Fruit fly (Drosophila melanogaster): ENCODE data around the gene Nnf1b.

- no peak for TF ChIP-seq Myc (optimal IDR thresholded peaks at IDR 0.05)
- TF ChIP-seq h (optimal IDR thresholded peaks at IDR 0.05) = no peak
- TF ChIP-seq insv (optimal IDR thresholded peaks at IDR 0.05) = no peak
- no peak for TF ChIP-seq psq (optimal IDR thresholded peaks at IDR 0.05)
Measured at dm6 chr2L:841708-842107, 31.3 kb downstream of the Nnf1b start.
